Fruit fly (Drosophila melanogaster) whole organism, pupa: ENCODE data around the gene CG8508.

Experiments used
- CG10348 ChIP-seq: fragments of 200-800 bp; sonication (Bioruptor generic); IDR thresholded peaks from 2 replicates; pipeline ENCODE4 v1.3.6; 2022; ENCODE audit warnings: missing biosample characterization, missing genetic modification characterization
- CG12605 ChIP-seq: fragments of 200-800 bp; sonication (Bioruptor generic); IDR thresholded peaks from 2 replicates; pipeline ENCODE4 v1.3.6; 2022; ENCODE audit warnings: missing biosample characterization, missing genetic modification characterization
- CG13204 ChIP-seq: fragments of 200-800 bp; sonication (Bioruptor generic); optimal IDR thresholded peaks from 2 replicates; lab custom pipeline; 2018; ENCODE audit warnings: missing biosample characterization, mild to moderate bottlenecking, missing genetic modification characterization, moderate library complexity
- CG34367 ChIP-seq: fragments of 200-800 bp; sonication (Bioruptor generic); optimal IDR thresholded peaks from 2 replicates; lab custom pipeline; 2018; ENCODE audit warnings: missing biosample characterization, mild to moderate bottlenecking, missing genetic modification characterization
- CG4496 ChIP-seq: fragments of 200-800 bp; sonication (Bioruptor generic); IDR thresholded peaks from 3 replicates; pipeline ENCODE4 v1.3.6; 2022; ENCODE audit warnings: missing biosample characterization, missing genetic modification characterization
- CG8159 ChIP-seq: fragments of 200-800 bp; sonication (Bioruptor generic); optimal IDR thresholded peaks from 3 replicates; lab custom pipeline; 2018; ENCODE audit warnings: missing biosample characterization, mild to moderate bottlenecking, missing genetic modification characterization, moderate library complexity
- CG8301 ChIP-seq: fragments of 200-800 bp; sonication (Bioruptor generic); optimal IDR thresholded peaks from 2 replicates; lab custom pipeline; 2018; ENCODE audit warnings: missing biosample characterization, mild to moderate bottlenecking, missing genetic modification characterization
- CG9948 ChIP-seq: fragments of 200-800 bp; sonication (Bioruptor generic); optimal IDR thresholded peaks from 2 replicates; lab custom pipeline; 2018; ENCODE audit warnings: missing biosample characterization, mild to moderate bottlenecking, missing genetic modification characterization, moderate library complexity
- EcR ChIP-seq: fragments of 200-800 bp; sonication (Bioruptor generic); optimal IDR thresholded peaks from 3 replicates; lab custom pipeline; 2019; ENCODE audit warnings: missing biosample characterization, missing genetic modification characterization, mild to moderate bottlenecking, moderate library complexity, missing genetic modification reagents
- Pif1A ChIP-seq: fragments of 200-800 bp; sonication (Bioruptor generic); optimal IDR thresholded peaks from 3 replicates; lab custom pipeline; 2016; ENCODE audit warnings: missing biosample characterization, missing genetic modification characterization
- Snoo ChIP-seq: fragments of 200-800 bp; sonication (Bioruptor generic); optimal IDR thresholded peaks from 3 replicates; lab custom pipeline; 2017; ENCODE audit warnings: missing biosample characterization, mild to moderate bottlenecking, missing genetic modification characterization, inconsistent platforms
- gl ChIP-seq: fragments of 200-800 bp; sonication (Bioruptor generic); optimal IDR thresholded peaks from 2 replicates; lab custom pipeline; 2018; ENCODE audit warnings: missing biosample characterization, mild to moderate bottlenecking, missing genetic modification characterization
- rn ChIP-seq: fragments of 200-800 bp; sonication (Bioruptor generic); IDR thresholded peaks from 2 replicates; pipeline ENCODE4 v1.3.6; 2022; ENCODE audit warnings: missing biosample characterization, missing genetic modification characterization

DNA sequence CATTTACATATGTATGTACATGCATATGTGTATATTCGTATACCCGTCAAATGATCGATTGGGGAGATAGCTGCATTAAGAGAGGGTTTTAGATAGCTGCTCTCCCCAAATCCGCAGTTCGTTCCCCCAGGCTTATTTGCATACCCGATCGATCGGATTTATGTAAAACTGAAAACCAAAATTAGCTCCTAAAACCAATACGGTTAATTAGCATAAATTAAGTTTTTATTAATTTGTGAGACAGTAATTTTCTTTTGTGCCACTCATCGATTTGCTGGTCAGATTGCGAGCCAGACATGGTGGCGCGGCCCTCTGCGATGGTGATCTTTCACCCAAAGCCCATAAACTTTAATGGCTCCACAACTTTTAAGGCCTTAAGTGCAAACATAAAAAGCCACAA, 44.9 kb upstream of the CG8508 start:
- TF ChIP-seq CG8301, result no peak
- no peak for TF ChIP-seq CG34367 (tag; lab: Kevin White, UChicago)
- TF ChIP-seq Snoo (tag; lab: Kevin White, UChicago), result no peak
- no peak for TF ChIP-seq CG10348 (GFP tag; lab: Robert Waterston, UW)
- no peak for TF ChIP-seq CG13204
- TF ChIP-seq EcR (GFP tag; lab: Kevin White, UChicago), result no peak
- no peak for TF ChIP-seq rn (GFP tag; lab: Robert Waterston, UW)
- no peak for TF ChIP-seq CG12605 (GFP tag; lab: Robert Waterston, UW)
- no peak for TF ChIP-seq Pif1A (GFP tag; lab: Kevin White, UChicago)
- no peak for TF ChIP-seq gl (tag; lab: Kevin White, UChicago)
- TF ChIP-seq CG9948 (tag; lab: Kevin White, UChicago), result no peak
- TF ChIP-seq CG8159 (tag; lab: Kevin White, UChicago), result no peak
- no peak for TF ChIP-seq CG4496 (GFP tag; lab: Robert Waterston, UW)
